Fruit fly (Drosophila melanogaster) whole organism, adult: Measurements from ENCODE around the gene Pp2A-29B.

ENCODE experiments used
- CG11617 ChIP-seq: fragments of 200-800 bp; sonication (Bioruptor generic); optimal IDR thresholded peaks from 2 replicates; lab custom pipeline; 2017; ENCODE audit warnings: mild to moderate bottlenecking, missing biosample characterization, missing genetic modification reagents, missing genetic modification characterization
- CG12768 ChIP-seq: fragments of 200-800 bp; sonication (Bioruptor generic); optimal IDR thresholded peaks from 2 replicates; lab custom pipeline; 2017; ENCODE audit warnings: missing biosample characterization, missing genetic modification characterization, mild to moderate bottlenecking, moderate library complexity, missing genetic modification reagents
- CG1620 ChIP-seq: fragments of 200-800 bp; sonication (Bioruptor generic); optimal IDR thresholded peaks from 2 replicates; lab custom pipeline; 2016; ENCODE audit warnings: missing biosample characterization, missing genetic modification characterization
- Hr96 ChIP-seq: fragments of 200-800 bp; sonication (Bioruptor generic); optimal IDR thresholded peaks from 2 replicates; lab custom pipeline; 2016; ENCODE audit warnings: missing biosample characterization, missing genetic modification characterization
- bab1 ChIP-seq: fragments of 200-800 bp; sonication (Bioruptor generic); optimal IDR thresholded peaks from 3 replicates; lab custom pipeline; 2019; ENCODE audit warnings: missing biosample characterization, mild to moderate bottlenecking, missing genetic modification characterization, moderate library complexity
- cic ChIP-seq: fragments of 200-800 bp; sonication (Bioruptor generic); optimal IDR thresholded peaks from 2 replicates; lab custom pipeline; 2017; ENCODE audit warnings: missing biosample characterization, mild to moderate bottlenecking, missing genetic modification characterization, moderate library complexity
- kay ChIP-seq: fragments of 200-800 bp; sonication (Bioruptor generic); peaks from one replicate; lab custom pipeline; 2016; ENCODE audit warnings: missing biosample characterization, missing genetic modification characterization, borderline replicate concordance
- ovo ChIP-seq: fragments of 200-800 bp; sonication (Bioruptor generic); optimal IDR thresholded peaks from 2 replicates; lab custom pipeline; 2016; ENCODE audit warnings: missing biosample characterization, missing genetic modification characterization
- tj ChIP-seq: fragments of 200-800 bp; sonication (Bioruptor generic); optimal IDR thresholded peaks from 3 replicates; lab custom pipeline; 2017; ENCODE audit warnings: missing biosample characterization, mild to moderate bottlenecking, missing genetic modification characterization, moderate library complexity

DNA sequence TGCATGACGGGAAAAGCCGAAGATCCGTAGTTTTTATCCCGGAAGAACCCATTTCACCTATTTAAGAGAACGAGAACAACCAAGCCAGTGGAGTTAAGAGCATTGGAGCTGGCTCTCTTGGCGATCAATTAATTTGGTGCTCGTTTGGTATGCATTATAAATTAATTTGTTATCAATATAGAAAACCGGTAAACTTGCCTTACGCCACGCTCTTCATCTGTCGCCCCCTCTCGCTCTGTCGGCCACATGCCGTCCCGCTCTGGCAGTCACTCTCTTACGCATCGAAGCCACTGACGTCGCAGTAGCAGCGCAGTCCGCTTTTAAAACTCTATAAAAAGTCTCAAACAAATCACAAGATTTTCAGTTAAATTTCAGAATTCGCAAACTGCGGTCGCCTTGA is 19.6 kb upstream of the Pp2A-29B start, which contains the start of gene CG7778:
- TF ChIP-seq Hr96 (GFP tag; lab: Kevin White, UChicago) (no peak), bab1 (no peak), CG11617 (GFP tag; lab: Kevin White, UChicago) (no peak), kay (GFP tag; lab: Kevin White, UChicago) (no peak), CG12768 (GFP tag; lab: Kevin White, UChicago) (no peak), ovo (GFP tag; lab: Kevin White, UChicago) (no peak), cic (no peak), tj (GFP tag; lab: Kevin White, UChicago) (no peak), CG1620 (GFP tag; lab: Kevin White, UChicago) (no peak)
